Fruit fly (Drosophila melanogaster) whole organism, pupa: ENCODE results near the gene CG10513.

Source experiments
- CG13204 ChIP-seq: fragments of 200-800 bp; sonication (Bioruptor generic); optimal IDR thresholded peaks from 2 replicates; lab custom pipeline; 2018; ENCODE audit warnings: missing biosample characterization, mild to moderate bottlenecking, missing genetic modification characterization, moderate library complexity
- CG15710 ChIP-seq: fragments of 200-800 bp; sonication (Bioruptor generic); optimal IDR thresholded peaks from 2 replicates; lab custom pipeline; 2018; ENCODE audit warnings: missing biosample characterization, mild to moderate bottlenecking, missing genetic modification characterization, moderate library complexity
- CG4496 ChIP-seq: fragments of 200-800 bp; sonication (Bioruptor generic); IDR thresholded peaks from 3 replicates; pipeline ENCODE4 v1.3.6; 2022; ENCODE audit warnings: missing biosample characterization, missing genetic modification characterization
- Pif1B ChIP-seq: fragments of 200-800 bp; sonication (Bioruptor generic); optimal IDR thresholded peaks from 3 replicates; lab custom pipeline; 2016; ENCODE audit warnings: missing biosample characterization, missing genetic modification characterization

DNA sequence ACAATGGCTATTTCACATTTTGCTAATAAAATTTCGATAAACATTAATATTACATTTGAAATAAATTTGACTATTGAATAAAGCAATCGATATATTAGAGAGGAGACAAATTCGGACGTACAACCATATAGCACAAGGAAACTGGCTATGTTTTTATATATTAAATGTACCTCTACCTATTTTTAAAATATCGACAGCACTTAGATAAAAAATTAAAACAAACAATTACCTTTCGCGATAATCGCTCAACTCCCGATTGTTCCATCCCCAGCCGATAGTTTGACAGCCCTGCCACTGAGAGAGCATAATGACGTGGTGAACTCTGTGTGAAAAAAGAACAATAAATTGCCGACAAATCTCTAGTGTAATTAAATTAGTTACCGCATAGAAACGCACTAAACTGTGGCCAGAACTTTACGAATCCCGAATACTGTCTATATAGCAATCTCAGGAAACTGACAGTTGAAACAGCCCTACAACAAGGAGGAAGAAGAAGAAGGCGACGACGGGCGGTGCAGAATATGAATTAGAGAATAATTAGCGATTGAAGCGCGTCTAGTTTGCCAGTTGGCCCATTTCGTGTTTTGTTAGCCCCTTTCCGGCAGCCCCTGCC is 18.3 kb downstream of the CG10513 start, which contains the start of gene CG11857:
- TF ChIP-seq CG15710 (tag; lab: Kevin White, UChicago) (peak; percentile 96), Pif1B (GFP tag; lab: Kevin White, UChicago) (no peak), CG13204 (GFP tag; lab: Kevin White, UChicago) (no peak), CG4496 (GFP tag; lab: Robert Waterston, UW) (peak; percentile 98)
